Fruit fly (Drosophila melanogaster) whole organism: ENCODE data around the gene Cyp303a1.

ENCODE experiments used
- CG8478 ChIP-seq: fragments of >200 bp; optimal IDR thresholded peaks from 2 replicates; lab custom pipeline; 2018; ENCODE audit warnings: inconsistent platforms
- pan ChIP-seq: fragments of >200 bp; optimal IDR thresholded peaks from 2 replicates; lab custom pipeline; 2017
- psq ChIP-seq: fragments of >200 bp; optimal IDR thresholded peaks from 2 replicates; lab custom pipeline; 2017
- usp ChIP-seq: fragments of >200 bp; optimal IDR thresholded peaks from 2 replicates; lab custom pipeline; 2017; ENCODE audit warnings: missing biosample characterization, missing genetic modification characterization, mixed read lengths

DNA sequence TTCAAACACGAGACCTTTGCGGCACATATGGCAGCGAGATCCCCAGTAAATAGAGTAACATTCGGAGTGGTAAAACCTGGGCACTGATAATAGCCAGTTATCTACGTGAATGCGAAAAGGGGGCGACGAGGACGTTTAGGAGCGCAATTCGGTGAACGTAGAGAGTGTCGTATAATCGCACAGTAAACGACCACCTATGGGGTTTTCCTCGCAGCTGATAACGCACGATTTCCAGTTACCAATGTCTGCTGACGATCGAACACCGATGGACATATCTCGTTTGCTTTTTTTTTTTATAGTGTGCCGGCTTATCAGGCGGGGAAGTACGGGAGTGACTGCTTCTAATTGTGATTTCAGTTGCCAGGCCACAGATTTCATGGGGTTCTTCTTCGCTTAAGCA is 25.8 kb downstream of the Cyp303a1 start:
- TF ChIP-seq CG8478 (lab: Kevin White, UChicago) (no peak), pan (lab: Kevin White, UChicago) (no peak), usp (GFP tag; lab: Kevin White, UChicago) (no peak), psq (no peak)
